Worm (Caenorhabditis elegans) whole organism, L4/young adult: ENCODE measurements around the gene ZK1248.19.

Source experiments
- W03F9.2 ChIP-seq: fragments of 150-350 bp; optimal IDR thresholded peaks from 2 replicates; lab custom pipeline; 2014; ENCODE audit warnings: missing biosample characterization, missing genetic modification characterization
- dao-5 ChIP-seq: sonication (generic microtip); optimal IDR thresholded peaks from 2 replicates; lab custom pipeline; 2016; ENCODE audit warnings: missing genotype, missing genetic modification characterization, moderate library complexity, missing compliant biosample characterization

DNA sequence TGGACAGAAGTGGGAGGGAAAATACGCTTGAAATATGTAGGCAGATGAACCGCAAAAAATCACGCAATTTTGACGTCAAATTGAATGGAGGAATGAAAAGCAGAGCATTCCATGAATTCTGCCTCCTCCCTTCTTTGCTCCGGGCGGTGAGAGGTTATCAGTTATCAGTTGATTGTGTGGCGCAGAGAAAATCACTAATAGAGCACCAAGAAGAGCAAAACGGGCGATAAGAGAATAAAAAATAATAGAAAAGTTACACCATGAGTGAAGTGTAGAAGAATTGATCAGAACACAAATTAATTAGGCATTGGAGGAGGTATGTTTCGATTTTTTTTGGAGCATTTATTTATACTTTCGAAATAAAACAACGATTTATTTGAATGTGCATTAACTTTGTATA lies 32.7 kb downstream of the ZK1248.19 start:
- TF ChIP-seq dao-5 (tag; lab: Kevin White, UChicago): no peak
- TF ChIP-seq W03F9.2 (tag; lab: Kevin White, UChicago): no peak
